Fruit fly (Drosophila melanogaster) S2 (cell line): ENCODE data around the gene CG2147.

Source experiments
- CG8478 ChIP-seq: fragments of >200 bp; optimal IDR thresholded peaks from 2 replicates; lab custom pipeline; 2018
- CTCF ChIP-seq, 2 experiments: fragments of >200 bp; optimal IDR thresholded peaks; 2 replicates each; lab custom pipeline; 2018

DNA sequence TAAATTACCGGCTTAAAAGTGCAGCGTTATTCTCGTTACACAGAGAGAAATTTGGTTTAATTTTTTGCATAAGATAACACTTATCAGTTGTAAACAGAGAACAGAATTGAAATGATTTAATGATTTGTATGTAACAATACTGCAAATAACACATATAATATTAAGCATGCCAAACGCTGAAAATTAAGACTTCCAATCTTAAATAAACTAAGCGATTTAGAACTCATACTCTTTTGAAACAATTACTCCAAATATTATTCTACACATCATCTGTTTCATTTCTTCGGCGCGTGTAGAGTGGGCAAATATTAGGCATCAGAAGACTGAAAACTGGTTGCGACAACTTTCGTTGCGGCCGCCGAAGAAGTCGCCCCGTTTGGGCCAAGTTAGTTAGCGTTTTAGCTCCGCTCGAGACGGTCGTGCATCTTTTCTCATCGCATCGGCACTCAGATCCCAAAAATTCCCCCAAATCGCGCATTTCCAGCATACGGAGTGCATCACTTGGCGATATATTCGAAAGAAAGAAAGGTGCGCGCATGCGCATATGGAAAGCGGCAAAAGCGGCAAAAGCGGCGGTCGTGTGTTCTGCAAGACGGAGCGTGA, 11.9 kb downstream of the CG2147 start, which contains the start of gene CG1632:
- TF ChIP-seq CG8478 (lab: Kevin White, UChicago), result no peak
- TF ChIP-seq CTCF (optimal IDR thresholded peaks at IDR 0.05; lab: Kevin White, UChicago), result no peak
